Fruit fly (Drosophila melanogaster): ENCODE data around the gene Droj2.

- no peak for TF ChIP-seq CTCF (optimal IDR thresholded peaks at IDR 0.05)
- no peak for TF ChIP-seq CG8478 (optimal IDR thresholded peaks at IDR 0.05)
Observed at dm6 chr3R:13381744-13382435, at the start of gene Droj2, which contains the start of gene mRpS21.
